Worm (Caenorhabditis elegans) whole organism, L1 larva: ENCODE measurements around the gene swt-1.
A peak's percentile ranks its signal among the peaks of the same experiment; 100 is the strongest.

Source experiments
- ceh-8 ChIP-seq: fragments of 200-800 bp; sonication (Bioruptor generic); optimal IDR thresholded peaks from 2 replicates; lab custom pipeline; 2018; ENCODE audit warnings: mild to moderate bottlenecking, missing genetic modification characterization, moderate library complexity, missing compliant biosample characterization
- egl-27 ChIP-seq, 2 experiments: fragments of 150-350 bp in 1 of 2; sonication (generic microtip); optimal IDR thresholded peaks; 3 replicates each; lab custom pipeline; 2017 to 2018; ENCODE audit warnings: missing biosample characterization in 2 of 2, missing genetic modification characterization in 2 of 2, missing genetic modification reagents in 2 of 2
- lsy-2 ChIP-seq, 2 experiments: fragments of 150-350 bp; optimal IDR thresholded peaks; 2 replicates each; lab custom pipeline; 2014; ENCODE audit warnings: missing biosample characterization in 2 of 2, missing genetic modification characterization in 2 of 2
- nhr-11 ChIP-seq: fragments of 150-350 bp; optimal IDR thresholded peaks from 2 replicates; lab custom pipeline; 2014; ENCODE audit warnings: missing biosample characterization, missing genetic modification characterization
- skn-1 ChIP-seq: fragments of 150-350 bp; optimal IDR thresholded peaks from 2 replicates; lab custom pipeline; 2014; ENCODE audit warnings: missing biosample characterization, missing genetic modification characterization
- snpc-4 ChIP-seq: fragments of 150-350 bp; optimal IDR thresholded peaks from 2 replicates; lab custom pipeline; 2014; ENCODE audit warnings: missing biosample characterization, missing genetic modification characterization
- unc-62 ChIP-seq: fragments of 150-350 bp; optimal IDR thresholded peaks from 2 replicates; lab custom pipeline; 2014; ENCODE audit warnings: missing biosample characterization, missing genetic modification reagents, missing genetic modification characterization
- ztf-4 ChIP-seq: fragments of 150-350 bp; optimal IDR thresholded peaks from 2 replicates; lab custom pipeline; 2014; ENCODE audit warnings: missing biosample characterization, missing genetic modification characterization

ce11 chrIV:306572-306971 lies 733 bp upstream of the swt-1 start:
- TF ChIP-seq egl-27 (tag; optimal IDR thresholded peaks at IDR 0.05; lab: Kevin White, UChicago) (no peak), unc-62 (GFP tag; lab: Kevin White, UChicago) (no peak), ceh-8 (no peak), skn-1 (tag; lab: Kevin White, UChicago) (no peak), snpc-4 (tag; lab: Kevin White, UChicago) (no peak), lsy-2 (tag; optimal IDR thresholded peaks at IDR 0.05; lab: Kevin White, UChicago) (peak in 1 of 2 experiments; percentile 23), nhr-11 (tag; lab: Kevin White, UChicago) (no peak), ztf-4 (no peak)
